Worm (Caenorhabditis elegans): ENCODE measurements around the gene mib-1.

Gene mib-1

ce11 chrIII:11317164-11317620 is 26.7 kb upstream of the mib-1 start, which contains the start of gene mcm-10:
TSS of gene mcm-10 (plus strand) at chrIII:11317570.
- TF ChIP-seq skn-1 (tag; optimal IDR thresholded peaks at IDR 0.05) (no peak), lsy-2 (tag; optimal IDR thresholded peaks at IDR 0.05) (peak; percentile 66 to 82), lin-35 (GFP tag; optimal IDR thresholded peaks at IDR 0.05) (peak; percentile 89 to 94), aly-2 (tag; optimal IDR thresholded peaks at IDR 0.05) (peak; percentile 75), fkh-10 (GFP tag; optimal IDR thresholded peaks at IDR 0.05) (peak; percentile 68), hpl-2 (GFP tag; optimal IDR thresholded peaks at IDR 0.05) (peak; percentile 19), lir-3 (tag; optimal IDR thresholded peaks at IDR 0.05; ENCODE audit: poor library complexity) (no peak), unc-98 (GFP tag; IDR thresholded peaks at IDR 0.05) (peak; percentile 77), ama-1 (optimal IDR thresholded peaks at IDR 0.05) (no peak), nhr-76 (tag; optimal IDR thresholded peaks at IDR 0.05) (no peak), fkh-8 (tag; optimal IDR thresholded peaks at IDR 0.05) (peak; percentile 91), nhr-84 (tag; optimal IDR thresholded peaks at IDR 0.05) (no peak), ceh-63 (GFP tag; optimal IDR thresholded peaks at IDR 0.05) (peak; percentile 91), unc-62 (GFP tag; optimal IDR thresholded peaks at IDR 0.05) (no peak), mab-9 (GFP tag; IDR thresholded peaks at IDR 0.05) (peak; percentile 50; the same call in 1 of the 2 replicates), nhr-77 (tag; optimal IDR thresholded peaks at IDR 0.05) (peak; percentile 72), egl-13 (tag; optimal IDR thresholded peaks at IDR 0.05) (peak; percentile 86), unc-130 (tag; optimal IDR thresholded peaks at IDR 0.05) (peak; percentile 41), ceh-82 (tag; optimal IDR thresholded peaks at IDR 0.05) (peak; percentile 34 to 43 (median 43)), Y116A8C.19 (tag; optimal IDR thresholded peaks at IDR 0.05; ENCODE audit: borderline replicate concordance) (peak; percentile 71), tbx-2 (tag; optimal IDR thresholded peaks at IDR 0.05) (peak; percentile 91), nhr-71 (tag; optimal IDR thresholded peaks at IDR 0.05) (peak; percentile 94), ztf-11 (tag; optimal IDR thresholded peaks at IDR 0.05) (peak in 1 of 2 experiments; percentile 90), ces-1 (GFP tag; optimal IDR thresholded peaks at IDR 0.05) (no peak), lin-13 (GFP tag; optimal IDR thresholded peaks at IDR 0.05) (peak; percentile 50), sup-37 (GFP tag; optimal IDR thresholded peaks at IDR 0.05) (peak; percentile 2), nhr-47 (tag; optimal IDR thresholded peaks at IDR 0.05) (peak; percentile 95), efl-1 (optimal IDR thresholded peaks at IDR 0.05) (peak; percentile 89 to 93), efl-1 (GFP tag; optimal IDR thresholded peaks at IDR 0.05 in 1 of 2) (peak; percentile 89 to 98), alr-1 (tag; optimal IDR thresholded peaks at IDR 0.05; ENCODE audit: borderline replicate concordance) (no peak), nhr-85 (tag) (peak; percentile 95), irx-1 (tag; optimal IDR thresholded peaks at IDR 0.05) (peak; percentile 84), hlh-4 (tag; optimal IDR thresholded peaks at IDR 0.05) (peak; percentile 53), ceh-90 (tag; optimal IDR thresholded peaks at IDR 0.05) (peak; percentile 72), nhr-20 (tag; optimal IDR thresholded peaks at IDR 0.05) (peak; percentile 87), C34B4.2 (tag; optimal IDR thresholded peaks at IDR 0.05) (no peak), dsc-1 (tag; optimal IDR thresholded peaks at IDR 0.05) (peak; percentile 89), ets-5 (GFP tag; IDR thresholded peaks at IDR 0.05) (no peak), isw-1 (GFP tag; IDR thresholded peaks at IDR 0.05) (peak; percentile 80), sox-4 (tag; optimal IDR thresholded peaks at IDR 0.05) (peak; percentile 91), hlh-17 (GFP tag; optimal IDR thresholded peaks at IDR 0.05; ENCODE audit: borderline replicate concordance) (no peak), egl-27 (tag; optimal IDR thresholded peaks at IDR 0.05) (no peak), snpc-4 (tag; optimal IDR thresholded peaks at IDR 0.05) (peak; percentile 77), C16A3.4 (tag; optimal IDR thresholded peaks at IDR 0.05) (peak; percentile 65), mep-1 (tag; optimal IDR thresholded peaks at IDR 0.05) (peak; percentile 72), jun-1 (tag; optimal IDR thresholded peaks at IDR 0.05) (peak; percentile 55), fkh-4 (tag; optimal IDR thresholded peaks at IDR 0.05; ENCODE audit: borderline replicate concordance) (peak; percentile 84), pax-3 (tag; optimal IDR thresholded peaks at IDR 0.05) (peak; percentile 97), rnt-1 (tag; optimal IDR thresholded peaks at IDR 0.05) (no peak), elt-2 (tag; optimal IDR thresholded peaks at IDR 0.05) (peak; percentile 65), elt-3 (tag; optimal IDR thresholded peaks at IDR 0.05) (peak in 1 of 6 experiments; percentile 46), F16B12.6 (tag; optimal IDR thresholded peaks at IDR 0.05) (peak; percentile 93), lin-39 (tag; optimal IDR thresholded peaks at IDR 0.05) (no peak)

Measured in whole organism, L1 larva.